Worm (Caenorhabditis elegans) whole organism, L4 larva: Measurements from ENCODE around the gene lron-13.

Source experiments
- D1046.2 ChIP-seq: fragments of 200-800 bp; sonication (Bioruptor generic); IDR thresholded peaks from 2 replicates; pipeline ENCODE4 v1.3.6; 2022; ENCODE audit warnings: missing genetic modification characterization, missing compliant biosample characterization
- F10B5.3 ChIP-seq: sonication (generic microtip); optimal IDR thresholded peaks from 2 replicates; lab custom pipeline; 2016; ENCODE audit warnings: mild to moderate bottlenecking, missing genetic modification characterization, missing compliant biosample characterization
- F26F4.8 ChIP-seq: fragments of 200-800 bp; sonication (Bioruptor generic); conservative IDR thresholded peaks from 2 replicates; pipeline ENCODE4 v1.3.6; 2022; ENCODE audit warnings: missing genetic modification characterization, missing compliant biosample characterization
- F37D6.2 ChIP-seq: sonication (generic microtip); optimal IDR thresholded peaks from 2 replicates; lab custom pipeline; 2016; ENCODE audit warnings: mild to moderate bottlenecking, missing genetic modification characterization, missing compliant biosample characterization
- R02D3.7 ChIP-seq: fragments of 150-350 bp; sonication (generic microtip); optimal IDR thresholded peaks from 3 replicates; lab custom pipeline; 2014; ENCODE audit warnings: missing biosample characterization, missing genetic modification characterization
- T26A8.4 ChIP-seq: fragments of 200-800 bp; sonication (Bioruptor generic); IDR thresholded peaks from 2 replicates; pipeline ENCODE4 v1.3.6; 2022; ENCODE audit warnings: missing genetic modification characterization, missing compliant biosample characterization
- Y48G9A.11 ChIP-seq: fragments of 200-800 bp; sonication (Bioruptor generic); IDR thresholded peaks from 2 replicates; pipeline ENCODE4 v1.3.6; 2022; ENCODE audit warnings: missing genetic modification reagents, missing genetic modification characterization, missing compliant biosample characterization
- Y75B8A.6 ChIP-seq: fragments of 200-800 bp; sonication (Bioruptor generic); IDR thresholded peaks from 2 replicates; pipeline ENCODE4 v1.3.6; 2022; ENCODE audit warnings: missing genetic modification reagents, missing genetic modification characterization, missing compliant biosample characterization
- ZK337.2 ChIP-seq: fragments of 200-800 bp; sonication (Bioruptor generic); IDR thresholded peaks from 2 replicates; pipeline ENCODE4 v1.3.6; 2022; ENCODE audit warnings: missing genetic modification reagents, missing genetic modification characterization, missing compliant biosample characterization
- aha-1 ChIP-seq: fragments of 150-350 bp; peaks from one replicate; lab custom pipeline; 2014; ENCODE audit warnings: missing biosample characterization, missing genetic modification characterization
- aly-2 ChIP-seq: sonication (generic microtip); optimal IDR thresholded peaks from 2 replicates; lab custom pipeline; 2018; ENCODE audit warnings: missing biosample characterization, missing genetic modification characterization
- arid-1 ChIP-seq: fragments of 200-800 bp; sonication (Bioruptor generic); conservative IDR thresholded peaks from 2 replicates; pipeline ENCODE4 v1.3.6; 2022; ENCODE audit warnings: missing genetic modification reagents, missing genetic modification characterization, missing compliant biosample characterization
- attf-4 ChIP-seq: sonication (generic microtip); optimal IDR thresholded peaks from 3 replicates; lab custom pipeline; 2017; ENCODE audit warnings: missing biosample characterization, missing genetic modification characterization
- ceh-32 ChIP-seq: sonication (generic microtip); optimal IDR thresholded peaks from 2 replicates; lab custom pipeline; 2016; ENCODE audit warnings: mild to moderate bottlenecking, missing genetic modification characterization, missing compliant biosample characterization; ENCODE audit not compliant: poor library complexity
- ceh-44 ChIP-seq: fragments of 200-800 bp; sonication (Bioruptor generic); IDR thresholded peaks from 2 replicates; pipeline ENCODE4 v1.3.6; 2022; ENCODE audit warnings: missing genetic modification reagents, missing genetic modification characterization, missing compliant biosample characterization
- ceh-62 ChIP-seq: sonication (generic microtip); optimal IDR thresholded peaks from 2 replicates; lab custom pipeline; 2017; ENCODE audit warnings: missing biosample characterization, missing genetic modification characterization
- daf-16 ChIP-seq, 3 experiments: sonication (generic microtip); optimal IDR thresholded peaks; 2 replicates each; lab custom pipeline; 2016 to 2017; ENCODE audit warnings: missing genetic modification characterization in 3 of 3, missing genetic modification reagents in 3 of 3, mild to moderate bottlenecking in 2 of 3, missing compliant biosample characterization in 2 of 3, missing biosample characterization in 1 of 3, moderate library complexity in 1 of 3
- daf-8 ChIP-seq: fragments of 200-800 bp; sonication (Bioruptor generic); IDR thresholded peaks from 2 replicates; pipeline ENCODE4 v1.3.6; 2022; ENCODE audit warnings: missing genetic modification characterization, missing compliant biosample characterization
- dmd-6 ChIP-seq: fragments of 200-800 bp; sonication (Bioruptor generic); IDR thresholded peaks from 2 replicates; pipeline ENCODE4 v1.3.6; 2022; ENCODE audit warnings: missing genetic modification reagents, missing genetic modification characterization, missing compliant biosample characterization
- dmd-8 ChIP-seq: fragments of 200-800 bp; sonication (Bioruptor generic); IDR thresholded peaks from 2 replicates; pipeline ENCODE4 v1.3.6; 2022; ENCODE audit warnings: missing genetic modification characterization, missing compliant biosample characterization
- dmd-9 ChIP-seq: fragments of 200-800 bp; sonication (Bioruptor generic); IDR thresholded peaks from 2 replicates; pipeline ENCODE4 v1.3.6; 2022; ENCODE audit warnings: missing genetic modification reagents, missing genetic modification characterization, missing compliant biosample characterization
- dpl-1 ChIP-seq: fragments of 150-350 bp; optimal IDR thresholded peaks from 2 replicates; lab custom pipeline; 2014; ENCODE audit warnings: missing biosample characterization, missing genetic modification reagents, missing genetic modification characterization
- dve-1 ChIP-seq: sonication (generic microtip); optimal IDR thresholded peaks from 2 replicates; lab custom pipeline; 2017; ENCODE audit warnings: antibody characterized with exemption, mild to moderate bottlenecking, missing genetic modification characterization, missing compliant biosample characterization; ENCODE audit not compliant: insufficient read depth
- gei-8 ChIP-seq: fragments of 200-800 bp; sonication (Bioruptor generic); optimal IDR thresholded peaks from 2 replicates; lab custom pipeline; 2018; ENCODE audit warnings: mild to moderate bottlenecking, missing genetic modification characterization, missing compliant biosample characterization
- hif-1 ChIP-seq, 2 experiments: sonication (generic microtip); optimal IDR thresholded peaks; 2 replicates each; lab custom pipeline; 2016 to 2017; ENCODE audit warnings: missing compliant biosample characterization in 2 of 2, missing genetic modification characterization in 2 of 2, missing genetic modification reagents in 2 of 2, missing genotype in 2 of 2, mild to moderate bottlenecking in 1 of 2
- hlh-11 ChIP-seq: fragments of 200-800 bp; sonication (Bioruptor generic); optimal IDR thresholded peaks from 2 replicates; lab custom pipeline; 2018; ENCODE audit warnings: mild to moderate bottlenecking, missing genetic modification characterization, missing compliant biosample characterization
- lin-15B ChIP-seq: fragments of 150-350 bp; sonication (generic microtip); optimal IDR thresholded peaks from 3 replicates; lab custom pipeline; 2014; ENCODE audit warnings: missing biosample characterization, missing genetic modification characterization
- lin-39 ChIP-seq: fragments of 150-350 bp; optimal IDR thresholded peaks from 2 replicates; lab custom pipeline; 2014; ENCODE audit warnings: missing biosample characterization, missing genetic modification reagents, missing genetic modification characterization
- lir-3 ChIP-seq: sonication (generic microtip); optimal IDR thresholded peaks from 2 replicates; lab custom pipeline; 2016; ENCODE audit warnings: mild to moderate bottlenecking, missing genetic modification characterization, missing compliant biosample characterization
- lsy-2 ChIP-seq, 2 experiments: fragments of 150-350 bp in 1 of 2; sonication (generic microtip) in 1 of 2; optimal IDR thresholded peaks; 2 replicates each; lab custom pipeline; 2014 to 2017; ENCODE audit warnings: missing biosample characterization in 2 of 2, missing genetic modification characterization in 2 of 2
- madf-9 ChIP-seq: fragments of 200-800 bp; sonication (Bioruptor generic); conservative IDR thresholded peaks from 2 replicates; pipeline ENCODE4 v1.3.6; 2022; ENCODE audit warnings: missing genetic modification reagents, missing genetic modification characterization, missing compliant biosample characterization
- mep-1 ChIP-seq: fragments of 150-350 bp; sonication (generic microtip); optimal IDR thresholded peaks from 3 replicates; lab custom pipeline; 2014; ENCODE audit warnings: missing biosample characterization, missing genetic modification characterization
- mes-2 ChIP-seq: sonication (generic microtip); optimal IDR thresholded peaks from 2 replicates; lab custom pipeline; 2016; ENCODE audit warnings: missing genotype, mild to moderate bottlenecking, missing genetic modification characterization, missing compliant biosample characterization; ENCODE audit not compliant: poor library complexity, severe bottlenecking
- mxl-2 ChIP-seq: fragments of 200-800 bp; sonication (Bioruptor generic); conservative IDR thresholded peaks from 2 replicates; pipeline ENCODE4 v1.3.6; 2022; ENCODE audit warnings: missing genetic modification reagents, missing genetic modification characterization, missing compliant biosample characterization
- mxl-3 ChIP-seq: fragments of 200-800 bp; sonication (Bioruptor generic); optimal IDR thresholded peaks from 2 replicates; lab custom pipeline; 2018; ENCODE audit warnings: mild to moderate bottlenecking, missing genetic modification characterization, missing compliant biosample characterization
- nhr-10 ChIP-seq: fragments of 150-350 bp; optimal IDR thresholded peaks from 2 replicates; lab custom pipeline; 2014; ENCODE audit warnings: missing biosample characterization, missing genetic modification characterization
- nhr-11 ChIP-seq: fragments of 150-350 bp; optimal IDR thresholded peaks from 2 replicates; lab custom pipeline; 2014; ENCODE audit warnings: missing biosample characterization, missing genetic modification characterization
- nhr-41 ChIP-seq: fragments of 200-800 bp; sonication (Bioruptor generic); IDR thresholded peaks from 2 replicates; pipeline ENCODE4 v1.3.6; 2022; ENCODE audit warnings: missing genetic modification reagents, missing genetic modification characterization, missing compliant biosample characterization
- nhr-42 ChIP-seq: fragments of 200-800 bp; sonication (Bioruptor generic); IDR thresholded peaks from 2 replicates; pipeline ENCODE4 v1.3.6; 2022; ENCODE audit warnings: missing genetic modification characterization, missing compliant biosample characterization
- nhr-48 ChIP-seq: sonication (generic microtip); optimal IDR thresholded peaks from 2 replicates; lab custom pipeline; 2016; ENCODE audit warnings: mild to moderate bottlenecking, missing genetic modification characterization, missing compliant biosample characterization
- nhr-6 ChIP-seq: fragments of 150-350 bp; optimal IDR thresholded peaks from 2 replicates; lab custom pipeline; 2014; ENCODE audit warnings: missing biosample characterization, missing genetic modification characterization
- nhr-77 ChIP-seq: fragments of 150-350 bp; optimal IDR thresholded peaks from 2 replicates; lab custom pipeline; 2014; ENCODE audit warnings: missing biosample characterization, missing genetic modification characterization
- rbr-2 ChIP-seq: sonication (generic microtip); optimal IDR thresholded peaks from 2 replicates; lab custom pipeline; 2016; ENCODE audit warnings: missing genotype, missing genetic modification characterization, missing compliant biosample characterization
- sdz-12 ChIP-seq: fragments of 200-800 bp; sonication (Bioruptor generic); optimal IDR thresholded peaks from 2 replicates; lab custom pipeline; 2018; ENCODE audit warnings: mild to moderate bottlenecking, missing genetic modification characterization, missing compliant biosample characterization
- tra-1 ChIP-seq: fragments of 200-800 bp; sonication (Bioruptor generic); IDR thresholded peaks from 2 replicates; pipeline ENCODE4 v1.3.6; 2022; ENCODE audit warnings: missing genetic modification reagents, missing genetic modification characterization, missing compliant biosample characterization
- unc-130 ChIP-seq: sonication (generic microtip); optimal IDR thresholded peaks from 2 replicates; lab custom pipeline; 2016; ENCODE audit warnings: missing genetic modification reagents, missing genetic modification characterization, missing compliant biosample characterization
- unc-62 ChIP-seq, 3 experiments: fragments of 150-350 bp in 1 of 3; sonication (generic microtip); optimal IDR thresholded peaks in 2 of 3; peaks in 1 of 3; 1 replicate in 1 of 3; 2 replicates in 2 of 3; lab custom pipeline; 2014 to 2017; ENCODE audit warnings: missing biosample characterization in 3 of 3, missing genetic modification characterization in 3 of 3, missing genetic modification reagents in 3 of 3, missing genotype in 1 of 3
- vab-7 ChIP-seq: fragments of 200-800 bp; sonication (Bioruptor generic); IDR thresholded peaks from 2 replicates; pipeline ENCODE4 v1.3.6; 2022; ENCODE audit warnings: missing genetic modification reagents, missing genetic modification characterization, missing compliant biosample characterization
- zip-11 ChIP-seq: fragments of 200-800 bp; sonication (Bioruptor generic); IDR thresholded peaks from 2 replicates; pipeline ENCODE4 v1.3.6; 2022; ENCODE audit warnings: missing genetic modification characterization, missing compliant biosample characterization
- ztf-7 ChIP-seq: fragments of 150-350 bp; optimal IDR thresholded peaks from 2 replicates; lab custom pipeline; 2014; ENCODE audit warnings: missing biosample characterization, missing genetic modification characterization

lron-13 gene

DNA sequence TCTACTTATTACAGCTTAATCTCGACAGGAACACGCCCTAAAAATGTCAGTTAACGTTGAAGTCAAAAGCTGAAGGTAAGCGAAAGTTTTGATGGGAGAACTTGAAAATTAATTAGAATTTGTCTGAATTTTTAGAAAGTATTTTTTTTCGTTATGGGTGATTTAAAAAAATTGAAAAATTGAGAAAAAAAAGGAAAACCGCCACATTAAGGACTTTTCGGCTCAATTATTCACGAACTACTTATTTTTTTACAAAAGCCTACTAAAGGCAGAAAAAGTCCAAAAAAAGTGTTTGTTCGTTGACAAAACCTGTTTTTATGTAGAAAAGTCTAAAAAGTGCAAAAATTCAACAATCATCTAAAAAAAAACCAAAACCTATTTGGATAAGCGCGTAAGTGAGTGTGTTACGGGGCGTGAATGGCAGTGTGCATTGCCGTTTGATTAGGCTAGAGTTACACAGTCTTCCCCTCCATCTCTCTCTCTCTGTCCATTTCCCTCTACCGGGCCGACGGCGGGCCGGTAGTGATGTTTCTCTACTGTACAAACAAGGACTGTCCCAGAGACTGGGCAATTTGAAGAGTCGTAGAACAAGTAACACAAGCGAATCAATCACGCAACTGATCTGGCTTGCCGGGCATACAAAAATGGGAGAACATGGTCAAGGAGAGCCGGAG lies at the start of gene lron-13:
Gene lron-13, plus strand, starts transcription at position 15 of the 674 bp plus-strand sequence.
- TF ChIP-seq hif-1 (tag; optimal IDR thresholded peaks at IDR 0.05; lab: Kevin White, UChicago) (no peak), zip-11 (GFP tag; lab: Robert Waterston, UW) (no peak), Y48G9A.11 (GFP tag; lab: Robert Waterston, UW) (no peak), D1046.2 (GFP tag; lab: Robert Waterston, UW) (no peak), F37D6.2 (tag; lab: Kevin White, UChicago) (no peak), dmd-9 (no peak), ztf-7 (tag; lab: Kevin White, UChicago) (no peak), daf-8 (GFP tag; lab: Robert Waterston, UW) (no peak), aha-1 (tag; lab: Kevin White, UChicago) (peak; percentile 91), nhr-77 (tag; lab: Kevin White, UChicago) (no peak), ZK337.2 (GFP tag; lab: Robert Waterston, UW) (no peak), aly-2 (no peak), rbr-2 (no peak), vab-7 (GFP tag; lab: Robert Waterston, UW) (no peak), lin-15B (no peak), arid-1 (GFP tag; lab: Robert Waterston, UW) (0 out of 2 replicates have a peak, but pooled peaks have one; percentile 7), nhr-10 (tag; lab: Kevin White, UChicago) (no peak), T26A8.4 (GFP tag; lab: Robert Waterston, UW) (no peak), F26F4.8 (GFP tag; lab: Robert Waterston, UW) (no peak), sdz-12 (GFP tag; lab: Kevin White, UChicago) (no peak), unc-130 (no peak), madf-9 (0 out of 2 replicates have a peak, but pooled peaks have one; percentile 4), lsy-2 (tag; optimal IDR thresholded peaks at IDR 0.05; lab: Kevin White, UChicago) (no peak), Y75B8A.6 (no peak), dpl-1 (GFP tag; lab: Kevin White, UChicago) (no peak), lin-39 (tag; lab: Kevin White, UChicago) (no peak), nhr-11 (tag; lab: Kevin White, UChicago) (no peak), dmd-8 (GFP tag; lab: Robert Waterston, UW) (no peak), R02D3.7 (tag; lab: Kevin White, UChicago) (no peak), nhr-48 (tag; lab: Kevin White, UChicago) (no peak), dve-1 (tag; lab: Kevin White, UChicago) (peak; percentile 45), mep-1 (tag; lab: Kevin White, UChicago) (no peak), mxl-2 (no peak), tra-1 (no peak), attf-4 (tag; lab: Kevin White, UChicago) (no peak), dmd-6 (GFP tag; lab: Robert Waterston, UW) (peak; percentile 37), mes-2 (peak; percentile 54), nhr-6 (no peak), gei-8 (GFP tag; lab: Kevin White, UChicago) (no peak), ceh-44 (GFP tag; lab: Robert Waterston, UW) (no peak), daf-16 (GFP tag; optimal IDR thresholded peaks at IDR 0.05; lab: Kevin White, UChicago) (no peak), daf-16 (tag; optimal IDR thresholded peaks at IDR 0.05; lab: Kevin White, UChicago) (peak; percentile 26), ceh-32 (tag; lab: Kevin White, UChicago) (no peak), mxl-3 (GFP tag; lab: Kevin White, UChicago) (peak; percentile 31), hlh-11 (peak; percentile 36), nhr-42 (no peak), lir-3 (no peak), F10B5.3 (tag; lab: Kevin White, UChicago) (no peak), ceh-62 (no peak), nhr-41 (GFP tag; lab: Robert Waterston, UW) (no peak), unc-62 (GFP tag; optimal IDR thresholded peaks at IDR 0.05 in 1 of 2; lab: Kevin White, UChicago) (peak in 1 of 2 experiments; percentile 92), unc-62 (tag; optimal IDR thresholded peaks at IDR 0.05; lab: Kevin White, UChicago) (no peak)
